Worm (Caenorhabditis elegans) whole organism, L4 larva: ENCODE data around the gene ZK228.3.

Experiments used
- F10B5.3 ChIP-seq: sonication (generic microtip); optimal IDR thresholded peaks from 2 replicates; lab custom pipeline; 2016; ENCODE audit warnings: mild to moderate bottlenecking, missing genetic modification characterization, missing compliant biosample characterization
- ZK546.5 ChIP-seq, 2 experiments: sonication (generic microtip); optimal IDR thresholded peaks; 2 replicates each; lab custom pipeline; 2017; ENCODE audit warnings: missing biosample characterization in 2 of 2, missing genetic modification characterization in 2 of 2
- daf-8 ChIP-seq: fragments of 200-800 bp; sonication (Bioruptor generic); IDR thresholded peaks from 2 replicates; pipeline ENCODE4 v1.3.6; 2022; ENCODE audit warnings: missing genetic modification characterization, missing compliant biosample characterization
- fkh-10 ChIP-seq: fragments of 150-350 bp; optimal IDR thresholded peaks from 2 replicates; lab custom pipeline; 2014; ENCODE audit warnings: missing biosample characterization, missing genetic modification reagents, missing genetic modification characterization
- fos-1 ChIP-seq: fragments of 150-350 bp; optimal IDR thresholded peaks from 2 replicates; lab custom pipeline; 2014; ENCODE audit warnings: missing biosample characterization, missing genetic modification characterization
- jun-1 ChIP-seq: fragments of 150-350 bp; optimal IDR thresholded peaks from 2 replicates; lab custom pipeline; 2014; ENCODE audit warnings: missing biosample characterization, missing genetic modification reagents, missing genetic modification characterization
- lin-39 ChIP-seq: fragments of 150-350 bp; optimal IDR thresholded peaks from 2 replicates; lab custom pipeline; 2014; ENCODE audit warnings: missing biosample characterization, missing genetic modification reagents, missing genetic modification characterization
- mep-1 ChIP-seq: fragments of 150-350 bp; sonication (generic microtip); optimal IDR thresholded peaks from 3 replicates; lab custom pipeline; 2014; ENCODE audit warnings: missing biosample characterization, missing genetic modification characterization
- nhr-237 ChIP-seq: sonication (generic microtip); optimal IDR thresholded peaks from 2 replicates; lab custom pipeline; 2017; ENCODE audit warnings: missing biosample characterization, missing genetic modification characterization
- nhr-28 ChIP-seq: fragments of 150-350 bp; optimal IDR thresholded peaks from 2 replicates; lab custom pipeline; 2014; ENCODE audit warnings: missing biosample characterization, missing genetic modification characterization
- nhr-76 ChIP-seq: fragments of 150-350 bp; optimal IDR thresholded peaks from 2 replicates; lab custom pipeline; 2014; ENCODE audit warnings: missing biosample characterization, missing genetic modification characterization
- skn-1 ChIP-seq: fragments of 150-350 bp; optimal IDR thresholded peaks from 2 replicates; lab custom pipeline; 2014; ENCODE audit warnings: missing biosample characterization, missing genetic modification characterization
- ztf-11 ChIP-seq: fragments of 150-350 bp; optimal IDR thresholded peaks from 2 replicates; lab custom pipeline; 2014; ENCODE audit warnings: missing biosample characterization, missing genetic modification characterization

DNA sequence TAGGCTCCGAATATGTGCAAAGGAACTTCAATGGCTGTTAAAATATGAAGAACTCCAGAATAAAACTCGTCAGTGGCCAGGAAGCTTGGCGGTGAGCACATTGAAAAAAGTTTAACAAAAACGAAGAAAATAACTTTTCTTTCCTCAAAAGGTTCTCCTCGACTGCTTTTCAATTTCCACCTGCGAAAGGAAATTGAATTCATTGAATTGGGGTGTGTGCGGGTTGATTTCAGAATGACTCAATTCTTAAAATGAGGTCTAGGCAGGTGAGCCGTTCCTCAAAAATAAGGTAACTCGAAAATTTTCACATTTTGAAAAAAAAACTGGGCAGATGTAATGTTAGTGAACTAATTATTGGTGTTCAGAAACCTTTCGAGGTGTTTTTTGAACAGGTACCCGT is 12.4 kb upstream of the ZK228.3 start, which contains the start of gene srh-182:
- TF ChIP-seq jun-1 (tag; lab: Kevin White, UChicago): no peak
- no peak for TF ChIP-seq nhr-237
- TF ChIP-seq nhr-76 (tag; lab: Kevin White, UChicago): no peak
- no peak for TF ChIP-seq lin-39 (tag; lab: Kevin White, UChicago)
- no peak for TF ChIP-seq ztf-11 (tag; lab: Kevin White, UChicago)
- no peak for TF ChIP-seq mep-1 (tag; lab: Kevin White, UChicago)
- TF ChIP-seq F10B5.3: no peak
- TF ChIP-seq skn-1 (tag; lab: Kevin White, UChicago): no peak
- TF ChIP-seq nhr-28: no peak
- TF ChIP-seq ZK546.5 (tag; optimal IDR thresholded peaks at IDR 0.05; lab: Kevin White, UChicago): no peak
- no peak for TF ChIP-seq fos-1 (tag; lab: Kevin White, UChicago)
- no peak for TF ChIP-seq fkh-10
- no peak for TF ChIP-seq daf-8
